Fruit fly (Drosophila melanogaster) Kc167 (cell line): Measurements from ENCODE around the gene Cyp4d1.

Experiments
- Myc ChIP-seq: fragments of >200 bp; optimal IDR thresholded peaks from 2 replicates; lab custom pipeline; 2017; ENCODE audit warnings: missing external identifiers
- Sin3A ChIP-seq: fragments of >200 bp; optimal IDR thresholded peaks from 2 replicates; lab custom pipeline; 2018; ENCODE audit warnings: missing external identifiers
- h ChIP-seq: fragments of >200 bp; optimal IDR thresholded peaks from 3 replicates; lab custom pipeline; 2018; ENCODE audit warnings: missing external identifiers
- insv ChIP-seq: fragments of >200 bp; optimal IDR thresholded peaks from 3 replicates; lab custom pipeline; 2018; ENCODE audit warnings: missing external identifiers
- psq ChIP-seq: fragments of >200 bp; optimal IDR thresholded peaks from 2 replicates; lab custom pipeline; 2017; ENCODE audit warnings: missing external identifiers
- ttk ChIP-seq: sonication (Bioruptor generic); optimal IDR thresholded peaks from 2 replicates; lab custom pipeline; 2017; ENCODE audit warnings: missing external identifiers

Gene Cyp4d1

dm6 chrX:2191896-2192295 is 29.9 kb upstream of the Cyp4d1 start:
- no peak for TF ChIP-seq Sin3A (lab: Kevin White, UChicago)

- TF ChIP-seq Sin3A (lab: Kevin White, UChicago): no peak
- TF ChIP-seq h (lab: Kevin White, UChicago): no peak
- TF ChIP-seq Myc: no peak
- no peak for TF ChIP-seq insv (lab: Kevin White, UChicago)
- no peak for TF ChIP-seq psq (lab: Kevin White, UChicago)
- TF ChIP-seq ttk (lab: Kevin White, UChicago): no peak
Observed at dm6 chrX:2188888-2189287, 26.9 kb upstream of the Cyp4d1 start, which contains the start of gene Mct1. Mct1 (plus strand) TSS chrX:2189188.

dm6 chrX:2187520-2187919 is 25.5 kb upstream of the Cyp4d1 start, which contains the start of gene CG3457:
CG3457 (plus strand) TSS chrX:2187820.
- TF ChIP-seq h (lab: Kevin White, UChicago) (no peak), Sin3A (lab: Kevin White, UChicago) (no peak), insv (lab: Kevin White, UChicago) (no peak), psq (lab: Kevin White, UChicago) (no peak), ttk (lab: Kevin White, UChicago) (no peak), Myc (no peak)

dm6 chrX:2186555-2186954 is 24.6 kb upstream of the Cyp4d1 start, which contains the start of gene CG17777:
CG17777 (plus strand) TSS chrX:2186855.
- TF ChIP-seq ttk (lab: Kevin White, UChicago): no peak
- no peak for TF ChIP-seq h (lab: Kevin White, UChicago)
- TF ChIP-seq Myc: no peak
- no peak for TF ChIP-seq Sin3A (lab: Kevin White, UChicago)
- TF ChIP-seq psq (lab: Kevin White, UChicago): no peak
- no peak for TF ChIP-seq insv (lab: Kevin White, UChicago)

dm6 chrX:2184563-2184962 is 22.6 kb upstream of the Cyp4d1 start, which contains the start of the genes Nmd3 and CG17776:
Nmd3 (minus strand) TSS chrX:2184668.
CG17776 (plus strand) TSS chrX:2184725.
- no peak for TF ChIP-seq ttk (lab: Kevin White, UChicago)
- TF ChIP-seq psq (lab: Kevin White, UChicago): no peak
- no peak for TF ChIP-seq Sin3A (lab: Kevin White, UChicago)
- no peak for TF ChIP-seq h (lab: Kevin White, UChicago)
- no peak for TF ChIP-seq Myc
- TF ChIP-seq insv (lab: Kevin White, UChicago): no peak

- TF ChIP-seq ttk (lab: Kevin White, UChicago) (no peak), Myc (no peak), Sin3A (lab: Kevin White, UChicago) (no peak), insv (lab: Kevin White, UChicago) (no peak), psq (lab: Kevin White, UChicago) (no peak), h (lab: Kevin White, UChicago) (no peak)
Observed at dm6 chrX:2180750-2181261, 18.8 kb upstream of the Cyp4d1 start, which contains the start of gene pn. pn (plus strand) TSS chrX:2181211.

dm6 chrX:2178802-2179201 is 16.8 kb upstream of the Cyp4d1 start, which contains the start of gene Cyp4ae1:
Cyp4ae1 (plus strand) TSS chrX:2179007.
- no peak for TF ChIP-seq h (lab: Kevin White, UChicago)
- TF ChIP-seq psq (lab: Kevin White, UChicago): no peak
- no peak for TF ChIP-seq ttk (lab: Kevin White, UChicago)
- TF ChIP-seq insv (lab: Kevin White, UChicago): no peak
- no peak for TF ChIP-seq Sin3A (lab: Kevin White, UChicago)
- TF ChIP-seq Myc: no peak

- TF ChIP-seq psq (lab: Kevin White, UChicago): no peak
- TF ChIP-seq Sin3A (lab: Kevin White, UChicago): no peak
- TF ChIP-seq h (lab: Kevin White, UChicago): no peak
- no peak for TF ChIP-seq insv (lab: Kevin White, UChicago)
- TF ChIP-seq Myc: no peak
- no peak for TF ChIP-seq ttk (lab: Kevin White, UChicago)
Observed at dm6 chrX:2175956-2176469, 14.0 kb upstream of the Cyp4d1 start, which contains the start of gene Cyp4d2. Cyp4d2 (plus strand) TSS chrX:2176006.

- no peak for TF ChIP-seq Sin3A (lab: Kevin White, UChicago)
Observed at dm6 chrX:2175265-2175795, 13.3 kb upstream of the Cyp4d1 start, which contains the start of gene Cyp4d14. Cyp4d14 (minus strand) TSS chrX:2175315.

- TF ChIP-seq Sin3A (lab: Kevin White, UChicago) (no peak), psq (lab: Kevin White, UChicago) (no peak), Myc (no peak), ttk (lab: Kevin White, UChicago) (no peak), insv (lab: Kevin White, UChicago) (no peak), h (lab: Kevin White, UChicago) (no peak)
Observed at dm6 chrX:2172420-2172827, 10.4 kb upstream of the Cyp4d1 start, which contains the start of gene ND-B14.5A. ND-B14.5A (plus strand) TSS chrX:2172526.

- no peak for TF ChIP-seq Myc
- TF ChIP-seq ttk (lab: Kevin White, UChicago): no peak
- no peak for TF ChIP-seq h (lab: Kevin White, UChicago)
- TF ChIP-seq insv (lab: Kevin White, UChicago): no peak
- no peak for TF ChIP-seq psq (lab: Kevin White, UChicago)
- no peak for TF ChIP-seq Sin3A (lab: Kevin White, UChicago)
Observed at dm6 chrX:2170424-2170823, 8.4 kb upstream of the Cyp4d1 start.
